Fruit fly (Drosophila melanogaster) whole organism, embryonic: ENCODE measurements around the gene bmm.

Experiments used
- Awh ChIP-seq: fragments of 200-800 bp; sonication (Bioruptor generic); IDR thresholded peaks from 2 replicates; pipeline ENCODE4, ENCODE4 v1.3.6; 2022; ENCODE audit warnings: missing biosample characterization, missing genetic modification characterization
- CG10321 ChIP-seq: fragments of 200-800 bp; sonication (Bioruptor generic); IDR thresholded peaks from 2 replicates; pipeline ENCODE4 v1.3.6; 2022; ENCODE audit warnings: missing biosample characterization, missing genetic modification characterization
- CG10462 ChIP-seq: fragments of 200-800 bp; sonication (Bioruptor generic); optimal IDR thresholded peaks from 2 replicates; lab custom pipeline; 2016; ENCODE audit warnings: missing biosample characterization, missing genetic modification characterization
- CG12104 ChIP-seq: fragments of 200-800 bp; sonication (Bioruptor generic); optimal IDR thresholded peaks from 3 replicates; lab custom pipeline; 2016; ENCODE audit warnings: missing biosample characterization, missing genetic modification characterization
- CG12942 ChIP-seq: fragments of 200-800 bp; sonication (Bioruptor generic); optimal IDR thresholded peaks from 3 replicates; lab custom pipeline; 2016; ENCODE audit warnings: missing biosample characterization, missing genetic modification characterization
- CG16813 ChIP-seq: fragments of 200-800 bp; sonication (Bioruptor generic); IDR thresholded peaks from 3 replicates; pipeline ENCODE4 v1.3.6; 2022; ENCODE audit warnings: missing biosample characterization, missing genetic modification characterization; ENCODE audit not compliant: partially characterized antibody
- CG17328 ChIP-seq: fragments of 200-800 bp; sonication (Bioruptor generic); IDR thresholded peaks from 2 replicates; pipeline ENCODE4 v1.3.6; 2022; ENCODE audit warnings: missing biosample characterization, missing genetic modification characterization
- CG17361 ChIP-seq: fragments of 200-800 bp; sonication (Bioruptor generic); IDR thresholded peaks from 3 replicates; pipeline ENCODE4 v1.3.6; 2022; ENCODE audit warnings: missing biosample characterization, missing genetic modification characterization
- CG18476 ChIP-seq: fragments of 200-800 bp; sonication (Bioruptor generic); optimal IDR thresholded peaks from 2 replicates; lab custom pipeline; 2016; ENCODE audit warnings: missing biosample characterization, mild to moderate bottlenecking, missing genetic modification characterization
- CG30403 ChIP-seq: fragments of 200-800 bp; sonication (Bioruptor generic); optimal IDR thresholded peaks from 3 replicates; lab custom pipeline; 2016; ENCODE audit warnings: missing biosample characterization, missing genetic modification characterization
- CG6272 ChIP-seq: fragments of 200-800 bp; sonication (Bioruptor generic); IDR thresholded peaks from 2 replicates; pipeline ENCODE4 v1.3.6; 2022; ENCODE audit warnings: missing biosample characterization, missing genetic modification characterization
- CG7987 ChIP-seq: fragments of 200-800 bp; sonication (Bioruptor generic); optimal IDR thresholded peaks from 2 replicates; lab custom pipeline; 2018; ENCODE audit warnings: missing biosample characterization, mild to moderate bottlenecking, missing genetic modification characterization, moderate library complexity
- CG9797 ChIP-seq: fragments of 200-800 bp; sonication (Bioruptor generic); optimal IDR thresholded peaks from 3 replicates; lab custom pipeline; 2018; ENCODE audit warnings: missing biosample characterization, mild to moderate bottlenecking, missing genetic modification characterization
- Camta ChIP-seq: fragments of 200-800 bp; sonication (Bioruptor generic); optimal IDR thresholded peaks from 2 replicates; lab custom pipeline; 2016; ENCODE audit warnings: missing biosample characterization, missing genetic modification characterization
- Deaf1 ChIP-seq: fragments of 200-800 bp; optimal IDR thresholded peaks from 3 replicates; lab custom pipeline; 2019; ENCODE audit warnings: missing biosample characterization, mild to moderate bottlenecking, missing genetic modification characterization, moderate library complexity
- Elba2 ChIP-seq: fragments of 200-800 bp; sonication (Bioruptor generic); optimal IDR thresholded peaks from 3 replicates; lab custom pipeline; 2016; ENCODE audit warnings: missing biosample characterization, missing genetic modification characterization
- Fer3 ChIP-seq: fragments of 200-800 bp; sonication (Bioruptor generic); optimal IDR thresholded peaks from 2 replicates; lab custom pipeline; 2018; ENCODE audit warnings: missing biosample characterization, mild to moderate bottlenecking, missing genetic modification characterization, moderate library complexity
- Gsc ChIP-seq: fragments of 200-800 bp; sonication (Bioruptor generic); IDR thresholded peaks from 2 replicates; pipeline ENCODE4 v1.3.6; 2022; ENCODE audit warnings: missing biosample characterization, missing genetic modification characterization
- HLHmδ ChIP-seq: fragments of 200-800 bp; sonication (Bioruptor generic); optimal IDR thresholded peaks from 2 replicates; lab custom pipeline; 2018; ENCODE audit warnings: missing biosample characterization, mild to moderate bottlenecking, missing genetic modification characterization, moderate library complexity
- Hmr ChIP-seq: fragments of 200-800 bp; sonication (Bioruptor generic); optimal IDR thresholded peaks from 3 replicates; lab custom pipeline; 2017; ENCODE audit warnings: mild to moderate bottlenecking, missing biosample characterization, missing genetic modification reagents, missing genetic modification characterization
- Jarid2 ChIP-seq: fragments of 200-800 bp; sonication (Bioruptor generic); optimal IDR thresholded peaks from 3 replicates; lab custom pipeline; 2017; ENCODE audit warnings: mild to moderate bottlenecking, missing biosample characterization, missing genetic modification reagents, missing genetic modification characterization
- Lim3 ChIP-seq: fragments of 200-800 bp; sonication (Bioruptor generic); IDR thresholded peaks from 2 replicates; pipeline ENCODE4 v1.3.6; 2022; ENCODE audit warnings: missing biosample characterization, missing genetic modification characterization
- Myb ChIP-seq: fragments of 200-800 bp; sonication (Bioruptor generic); optimal IDR thresholded peaks from 2 replicates; lab custom pipeline; 2016; ENCODE audit warnings: missing biosample characterization, missing genetic modification characterization
- Sox100B ChIP-seq: fragments of 200-800 bp; sonication (Bioruptor generic); optimal IDR thresholded peaks from 3 replicates; lab custom pipeline; 2018; ENCODE audit warnings: missing biosample characterization, mild to moderate bottlenecking, missing genetic modification characterization
- ara ChIP-seq: fragments of 200-800 bp; sonication (Bioruptor generic); IDR thresholded peaks from 2 replicates; pipeline ENCODE4 v1.3.6; 2022; ENCODE audit warnings: missing biosample characterization, missing genetic modification characterization
- ase ChIP-seq: fragments of 200-800 bp; sonication (Bioruptor generic); IDR thresholded peaks from 3 replicates; pipeline ENCODE4 v1.3.6; 2022; ENCODE audit warnings: missing biosample characterization, missing genetic modification characterization
- bbx ChIP-seq: fragments of 200-800 bp; sonication (Bioruptor generic); IDR thresholded peaks from 2 replicates; pipeline ENCODE4 v1.3.6; 2022; ENCODE audit warnings: missing biosample characterization, missing genetic modification characterization; ENCODE audit not compliant: partially characterized antibody
- cg ChIP-seq: fragments of 200-800 bp; sonication (Bioruptor generic); optimal IDR thresholded peaks from 3 replicates; lab custom pipeline; 2019; ENCODE audit warnings: missing biosample characterization, mild to moderate bottlenecking, missing genetic modification characterization, moderate library complexity
- ewg ChIP-seq: fragments of 200-800 bp; sonication (Bioruptor generic); optimal IDR thresholded peaks from 3 replicates; lab custom pipeline; 2017; ENCODE audit warnings: mild to moderate bottlenecking, missing biosample characterization, missing genetic modification reagents, missing genetic modification characterization
- eyg ChIP-seq: fragments of 200-800 bp; sonication (Bioruptor generic); optimal IDR thresholded peaks from 3 replicates; lab custom pipeline; 2016; ENCODE audit warnings: missing biosample characterization, missing genetic modification characterization
- grn ChIP-seq: fragments of 200-800 bp; sonication (Bioruptor generic); optimal IDR thresholded peaks from 3 replicates; lab custom pipeline; 2017; ENCODE audit warnings: missing biosample characterization, missing genetic modification characterization
- gsb-n ChIP-seq: fragments of 200-800 bp; sonication (Bioruptor generic); optimal IDR thresholded peaks from 3 replicates; lab custom pipeline; 2018; ENCODE audit warnings: missing biosample characterization, mild to moderate bottlenecking, missing genetic modification characterization
- gt ChIP-seq: fragments of 200-800 bp; sonication (Bioruptor generic); IDR thresholded peaks from 2 replicates; pipeline ENCODE4 v1.3.6; 2022; ENCODE audit warnings: missing biosample characterization, missing genetic modification characterization
- hbn ChIP-seq: fragments of 200-800 bp; sonication (Bioruptor generic); IDR thresholded peaks from 2 replicates; pipeline ENCODE4 v1.3.6; 2022; ENCODE audit warnings: missing biosample characterization, missing genetic modification characterization; ENCODE audit not compliant: partially characterized antibody
- ind ChIP-seq: fragments of 200-800 bp; sonication (Bioruptor generic); optimal IDR thresholded peaks from 3 replicates; lab custom pipeline; 2016; ENCODE audit warnings: missing biosample characterization, missing genetic modification characterization
- insv ChIP-seq, 2 experiments: fragments of 200-800 bp; sonication (Bioruptor generic); optimal IDR thresholded peaks; 3 replicates each; lab custom pipeline; 2016 to 2018; ENCODE audit warnings: missing biosample characterization in 2 of 2, missing genetic modification characterization in 2 of 2
- kah ChIP-seq: fragments of 200-800 bp; sonication (Bioruptor generic); optimal IDR thresholded peaks from 2 replicates; lab custom pipeline; 2018; ENCODE audit warnings: missing biosample characterization, mild to moderate bottlenecking, missing genetic modification characterization
- kay ChIP-seq: fragments of 200-800 bp; sonication (Bioruptor generic); optimal IDR thresholded peaks from 2 replicates; lab custom pipeline; 2016; ENCODE audit warnings: missing biosample characterization, missing genetic modification characterization
- lmd ChIP-seq: fragments of 200-800 bp; sonication (Bioruptor generic); IDR thresholded peaks from 2 replicates; pipeline ENCODE4 v1.3.6; 2022; ENCODE audit warnings: missing biosample characterization, missing genetic modification characterization
- lola ChIP-seq, 3 experiments: fragments of >200 bp in 2 of 3; fragments of 200-800 bp in 1 of 3; sonication (Bioruptor generic) in 1 of 3; optimal IDR thresholded peaks; 2 replicates each; lab custom pipeline; 2017 to 2019; ENCODE audit warnings: missing biosample characterization in 3 of 3, missing genetic modification characterization in 3 of 3, mild to moderate bottlenecking in 1 of 3, moderate library complexity in 1 of 3
- maf-S ChIP-seq: fragments of 200-800 bp; sonication (Bioruptor generic); optimal IDR thresholded peaks from 2 replicates; lab custom pipeline; 2016; ENCODE audit warnings: missing biosample characterization, missing genetic modification characterization
- mam ChIP-seq: fragments of 200-800 bp; sonication (Bioruptor generic); optimal IDR thresholded peaks from 3 replicates; lab custom pipeline; 2016; ENCODE audit warnings: missing biosample characterization, missing genetic modification characterization
- prd ChIP-seq, 3 experiments: fragments of >200 bp in 2 of 3; fragments of 200-800 bp in 1 of 3; sonication (Bioruptor generic) in 1 of 3; optimal IDR thresholded peaks in 2 of 3; IDR thresholded peaks in 1 of 3; 2 replicates in 2 of 3; 3 replicates in 1 of 3; pipeline versions ENCODE4 v1.3.6 to Lab custom; 2017 to 2022; ENCODE audit warnings: missing biosample characterization in 1 of 3, missing genetic modification characterization in 1 of 3
- repo ChIP-seq: fragments of 200-800 bp; sonication (Bioruptor generic); optimal IDR thresholded peaks from 2 replicates; lab custom pipeline; 2016; ENCODE audit warnings: missing biosample characterization, missing genetic modification characterization
- row ChIP-seq: fragments of 200-800 bp; sonication (Bioruptor generic); IDR thresholded peaks from 3 replicates; pipeline ENCODE4 v1.3.6; 2022; ENCODE audit warnings: missing biosample characterization, missing genetic modification characterization
- scrt ChIP-seq: fragments of 200-800 bp; sonication (Bioruptor generic); optimal IDR thresholded peaks from 2 replicates; lab custom pipeline; 2018; ENCODE audit warnings: missing biosample characterization, mild to moderate bottlenecking, missing genetic modification characterization, moderate library complexity
- tap ChIP-seq: fragments of 200-800 bp; optimal IDR thresholded peaks from 3 replicates; lab custom pipeline; 2019; ENCODE audit warnings: missing biosample characterization, mild to moderate bottlenecking, missing genetic modification characterization, moderate library complexity
- vfl ChIP-seq: fragments of 200-800 bp; sonication (Bioruptor generic); optimal IDR thresholded peaks from 2 replicates; lab custom pipeline; 2016; ENCODE audit warnings: missing biosample characterization, missing genetic modification characterization

Gene bmm

DNA sequence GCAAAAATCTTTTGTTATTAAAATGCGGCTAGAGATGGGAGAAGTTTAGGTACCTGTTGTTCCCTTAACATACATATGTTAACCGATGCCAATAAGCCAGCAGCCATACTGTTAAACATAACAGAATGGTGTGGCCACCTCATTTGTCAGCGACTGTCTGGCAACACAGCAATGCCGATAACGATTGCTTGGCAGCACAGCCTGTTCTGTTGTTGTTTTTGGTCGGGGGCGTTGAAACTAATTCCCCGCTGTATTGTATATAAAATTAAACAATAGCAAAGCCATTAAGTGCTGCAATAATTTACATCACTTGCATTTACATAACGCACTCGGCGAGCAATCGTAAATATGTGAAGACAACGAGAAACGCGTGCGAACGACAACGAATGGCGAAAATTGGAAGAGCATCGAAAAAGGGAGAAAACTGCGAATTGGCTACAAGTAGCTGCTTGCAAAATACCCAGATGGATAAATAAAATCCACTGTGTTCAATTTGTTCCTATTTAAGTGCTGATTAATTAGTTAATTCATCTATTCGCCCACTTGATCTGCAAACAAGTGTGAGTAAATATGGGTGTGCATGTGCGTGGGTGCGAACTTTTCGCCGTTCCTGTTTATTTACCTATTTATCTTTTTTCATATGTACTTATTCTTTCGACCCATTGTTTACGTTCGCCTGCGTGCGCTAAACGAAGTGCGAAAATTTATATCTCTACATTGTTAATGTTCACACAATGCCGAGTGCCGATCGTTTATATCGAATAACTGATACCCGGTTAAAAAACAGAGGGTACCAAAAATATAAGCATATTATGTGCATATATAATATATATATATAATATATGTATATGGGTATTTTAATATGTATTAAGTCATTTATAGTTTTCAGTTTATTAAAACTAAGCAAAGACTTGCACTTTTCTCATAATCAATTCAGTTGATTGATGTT lies 24.1 kb downstream of the bmm start, which contains the start of the genes Tsen34 and Mgat4a (continued):
- TF ChIP-seq hbn (GFP tag; lab: Robert Waterston, UW) (peak; percentile 50; the same call in 1 of the 2 replicates), CG10462 (GFP tag; lab: Kevin White, UChicago) (no peak), ewg (GFP tag; lab: Kevin White, UChicago) (no peak), scrt (GFP tag; lab: Kevin White, UChicago) (peak; percentile 90), CG12942 (peak; percentile 6), prd (optimal IDR thresholded peaks at IDR 0.05; lab: Kevin White, UChicago) (no peak), prd (GFP tag; IDR thresholded peaks at IDR 0.05; lab: Robert Waterston, UW) (peak; percentile 45; the same call in 2 of the 3 replicates), kah (GFP tag; lab: Kevin White, UChicago) (peak; percentile 77), mam (GFP tag; lab: Kevin White, UChicago) (peak; percentile 49), Awh (GFP tag; lab: Robert Waterston, UW) (peak; percentile 44; the same call in 1 of the 2 replicates), CG17328 (no peak), Fer3 (tag; lab: Kevin White, UChicago) (no peak), Hmr (GFP tag; lab: Kevin White, UChicago) (peak; percentile 76), ind (GFP tag; lab: Kevin White, UChicago) (no peak), CG7987 (peak; percentile 71), CG17361 (GFP tag; lab: Robert Waterston, UW) (no peak; the same call in 2 of the 3 replicates), Deaf1 (tag; lab: Kevin White, UChicago) (no peak), row (GFP tag; lab: Robert Waterston, UW) (peak; percentile 44; the same call in 1 of the 3 replicates), insv (GFP tag; optimal IDR thresholded peaks at IDR 0.05; lab: Kevin White, UChicago) (peak in 1 of 2 experiments; percentile 78), Lim3 (no peak), CG30403 (GFP tag; lab: Kevin White, UChicago) (no peak), Jarid2 (GFP tag; lab: Kevin White, UChicago) (no peak), gt (GFP tag; lab: Robert Waterston, UW) (no peak), lmd (GFP tag; lab: Robert Waterston, UW) (no peak), maf-S (no peak), CG16813 (GFP tag; lab: Robert Waterston, UW) (peak; percentile 50; the same call in 2 of the 3 replicates), bbx (GFP tag; lab: Robert Waterston, UW) (peak; percentile 73), cg (no peak), CG12104 (GFP tag; lab: Kevin White, UChicago) (peak; percentile 33), Elba2 (GFP tag; lab: Kevin White, UChicago) (peak; percentile 93), vfl (no peak), CG9797 (GFP tag; lab: Kevin White, UChicago) (peak; percentile 50), CG18476 (GFP tag; lab: Kevin White, UChicago) (peak; percentile 15), kay (GFP tag; lab: Kevin White, UChicago) (no peak), Sox100B (no peak), Camta (GFP tag; lab: Kevin White, UChicago) (peak; percentile 26), tap (tag; lab: Kevin White, UChicago) (peak; percentile 15), HLHmδ (peak; percentile 34), ara (GFP tag; lab: Robert Waterston, UW) (no peak), CG10321 (GFP tag; lab: Robert Waterston, UW) (peak; percentile 35; the same call in 1 of the 2 replicates), Myb (GFP tag; lab: Kevin White, UChicago) (peak; percentile 18), repo (GFP tag; lab: Kevin White, UChicago) (peak; percentile 3), eyg (GFP tag; lab: Kevin White, UChicago) (peak; percentile 47), Gsc (GFP tag; lab: Robert Waterston, UW) (no peak), ase (GFP tag; lab: Robert Waterston, UW) (no peak), CG6272 (GFP tag; lab: Robert Waterston, UW) (no peak), grn (GFP tag; lab: Kevin White, UChicago) (no peak), gsb-n (tag; lab: Kevin White, UChicago) (no peak), lola (GFP tag; optimal IDR thresholded peaks at IDR 0.05; lab: Kevin White, UChicago) (no peak)
